Fruit fly (Drosophila melanogaster): Measurements from ENCODE around the gene whe.

The whe gene

DNA sequence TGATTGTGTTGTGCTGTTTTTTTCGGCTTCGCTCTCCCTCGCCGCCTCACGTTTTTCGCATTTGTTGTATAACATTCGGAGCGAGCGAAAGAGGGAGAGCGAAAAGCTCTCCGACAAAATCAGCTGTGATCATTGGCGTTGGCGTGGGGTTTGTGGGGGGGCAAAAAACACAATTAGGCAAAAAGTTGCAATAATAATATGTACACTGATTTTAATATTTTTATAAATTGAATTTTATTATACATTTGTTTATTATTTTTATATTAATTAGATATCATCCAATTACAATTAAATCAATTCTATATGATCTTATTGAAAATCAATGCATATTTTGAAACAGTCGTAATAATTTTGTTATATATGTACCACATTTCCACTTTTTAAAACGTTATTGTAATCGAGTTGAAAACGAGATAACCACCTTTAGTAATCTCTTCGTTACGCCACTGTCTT is 27.0 kb downstream of the whe start (continued):
- TF ChIP-seq Hsf (GFP tag; optimal IDR thresholded peaks at IDR 0.05) (no peak), ham (GFP tag; IDR thresholded peaks at IDR 0.05) (no peak), gem (tag; optimal IDR thresholded peaks at IDR 0.05) (peak; percentile 75), Doc3 (GFP tag; IDR thresholded peaks at IDR 0.05; ENCODE audit: partially characterized antibody) (no peak), sob (GFP tag; IDR thresholded peaks at IDR 0.05) (no peak), CG7963 (GFP tag; IDR thresholded peaks at IDR 0.05; ENCODE audit: partially characterized antibody) (no peak), CG10654 (GFP tag; optimal IDR thresholded peaks at IDR 0.05) (no peak), dimm (GFP tag; IDR thresholded peaks at IDR 0.05) (no peak), HmgD (GFP tag; optimal IDR thresholded peaks at IDR 0.05) (no peak), crc (GFP tag; optimal IDR thresholded peaks at IDR 0.05) (no peak), NfI (GFP tag; optimal IDR thresholded peaks at IDR 0.05) (peak; percentile 41), CG6683 (GFP tag; optimal IDR thresholded peaks at IDR 0.05) (peak; percentile 11), CG12071 (GFP tag; optimal IDR thresholded peaks at IDR 0.05) (no peak), Lim3 (GFP tag; IDR thresholded peaks at IDR 0.05) (no peak), CG8765 (GFP tag; IDR thresholded peaks at IDR 0.05) (no peak), dati (GFP tag; IDR thresholded peaks at IDR 0.05) (no peak), CoRest (tag; optimal IDR thresholded peaks at IDR 0.05) (peak; percentile 39), CG10565 (GFP tag; optimal IDR thresholded peaks at IDR 0.05) (no peak), aop (GFP tag; IDR thresholded peaks at IDR 0.05) (no peak), psq (GFP tag; optimal IDR thresholded peaks at IDR 0.05) (no peak), Hr39 (optimal IDR thresholded peaks at IDR 0.05) (no peak), lbe (GFP tag; optimal IDR thresholded peaks at IDR 0.05) (peak; percentile 2), CG6813 (GFP tag; optimal IDR thresholded peaks at IDR 0.05) (peak; percentile 19), Ptx1 (GFP tag; IDR thresholded peaks at IDR 0.05) (0 out of 2 replicates have a peak, but pooled peaks have one; percentile 30), caup (GFP tag; optimal IDR thresholded peaks at IDR 0.05; ENCODE audit: severe bottlenecking) (peak; percentile 48), hb (GFP tag; IDR thresholded peaks at IDR 0.05; ENCODE audit: partially characterized antibody) (no peak), CG6175 (GFP tag; IDR thresholded peaks at IDR 0.05) (no peak), Bteb2 (GFP tag; optimal IDR thresholded peaks at IDR 0.05) (no peak), HmgZ (tag; optimal IDR thresholded peaks at IDR 0.05) (peak; percentile 10), corto (GFP tag; optimal IDR thresholded peaks at IDR 0.05) (no peak), nau (GFP tag; optimal IDR thresholded peaks at IDR 0.05) (no peak), ken (GFP tag; IDR thresholded peaks at IDR 0.05) (no peak), Lhr (GFP tag; optimal IDR thresholded peaks at IDR 0.05) (no peak), z (GFP tag; IDR thresholded peaks at IDR 0.05) (no peak), Mrtf (GFP tag; IDR thresholded peaks at IDR 0.05) (0 out of 3 replicates have a peak, but pooled peaks have one; percentile 42), CG15696 (tag; optimal IDR thresholded peaks at IDR 0.05) (no peak), CG32772 (GFP tag; IDR thresholded peaks at IDR 0.05) (no peak), sens (GFP tag) (no peak), crol (GFP tag; IDR thresholded peaks at IDR 0.05) (peak; percentile 27; the same call in 1 of the 2 replicates), CG18764 (GFP tag; optimal IDR thresholded peaks at IDR 0.05) (no peak), CG3407 (GFP tag; optimal IDR thresholded peaks at IDR 0.05) (no peak), CG14014 (GFP tag; IDR thresholded peaks at IDR 0.05) (peak; percentile 30; the same call in 1 of the 2 replicates), CG1233 (GFP tag; optimal IDR thresholded peaks at IDR 0.05) (peak; percentile 27), Atf6 (GFP tag; IDR thresholded peaks at IDR 0.05) (no peak), lov (optimal IDR thresholded peaks at IDR 0.05) (no peak), lov (GFP tag; IDR thresholded peaks at IDR 0.05) (no peak), Awh (GFP tag; IDR thresholded peaks at IDR 0.05) (no peak), CG14441 (GFP tag; IDR thresholded peaks at IDR 0.05) (no peak), pzg (GFP tag; optimal IDR thresholded peaks at IDR 0.05) (no peak), CG16863 (GFP tag; optimal IDR thresholded peaks at IDR 0.05) (no peak), Atf3 (GFP tag; optimal IDR thresholded peaks at IDR 0.05) (no peak), CG7357 (GFP tag; IDR thresholded peaks at IDR 0.05) (no peak), run (tag; optimal IDR thresholded peaks at IDR 0.05) (no peak)

All from whole organism, embryonic.